Fruit fly (Drosophila melanogaster) whole organism, embryonic: ENCODE results near the gene CG31176.

ENCODE experiments used
- CG1233 ChIP-seq: fragments of 200-800 bp; sonication (Bioruptor generic); optimal IDR thresholded peaks from 4 replicates; lab custom pipeline; 2018; ENCODE audit warnings: missing biosample characterization, mild to moderate bottlenecking, missing genetic modification characterization
- CG12769 ChIP-seq: fragments of 200-800 bp; sonication (Bioruptor generic); optimal IDR thresholded peaks from 2 replicates; lab custom pipeline; 2019; ENCODE audit warnings: missing biosample characterization, mild to moderate bottlenecking, missing genetic modification characterization, moderate library complexity
- CG17385 ChIP-seq: fragments of 200-800 bp; sonication (Bioruptor generic); optimal IDR thresholded peaks from 3 replicates; lab custom pipeline; 2018; ENCODE audit warnings: missing biosample characterization, mild to moderate bottlenecking, missing genetic modification characterization
- CG33213 ChIP-seq: fragments of 200-800 bp; sonication (Bioruptor generic); optimal IDR thresholded peaks from 3 replicates; lab custom pipeline; 2016; ENCODE audit warnings: missing biosample characterization, missing genetic modification characterization
- CG34376 ChIP-seq: fragments of 200-800 bp; sonication (Bioruptor generic); optimal IDR thresholded peaks from 2 replicates; lab custom pipeline; 2018; ENCODE audit warnings: missing biosample characterization, mild to moderate bottlenecking, missing genetic modification characterization
- CG3726 ChIP-seq: fragments of 200-800 bp; sonication (Bioruptor generic); IDR thresholded peaks from 3 replicates; pipeline ENCODE4, ENCODE4 v1.3.6; 2022; ENCODE audit warnings: missing biosample characterization, missing genetic modification characterization
- CG3847 ChIP-seq: fragments of 200-800 bp; sonication (Bioruptor generic); IDR thresholded peaks from 2 replicates; pipeline ENCODE4 v1.3.6; 2022; ENCODE audit warnings: missing biosample characterization, missing genetic modification characterization
- CG6683 ChIP-seq: fragments of 200-800 bp; sonication (Bioruptor generic); optimal IDR thresholded peaks from 2 replicates; lab custom pipeline; 2017; ENCODE audit warnings: missing biosample characterization, mild to moderate bottlenecking, missing genetic modification characterization, missing genetic modification reagents
- CG6765 ChIP-seq: fragments of 200-800 bp; sonication (Bioruptor generic); optimal IDR thresholded peaks from 3 replicates; lab custom pipeline; 2017; ENCODE audit warnings: missing biosample characterization, mild to moderate bottlenecking, missing genetic modification characterization
- CG6813 ChIP-seq: fragments of 200-800 bp; sonication (Bioruptor generic); optimal IDR thresholded peaks from 2 replicates; lab custom pipeline; 2017; ENCODE audit warnings: missing biosample characterization, missing genetic modification characterization, mild to moderate bottlenecking, moderate library complexity, missing genetic modification reagents
- CG7745 ChIP-seq: fragments of 200-800 bp; sonication (Bioruptor generic); optimal IDR thresholded peaks from 2 replicates; lab custom pipeline; 2018; ENCODE audit warnings: missing biosample characterization, mild to moderate bottlenecking, missing genetic modification characterization, moderate library complexity
- CG7987 ChIP-seq: fragments of 200-800 bp; sonication (Bioruptor generic); optimal IDR thresholded peaks from 2 replicates; lab custom pipeline; 2018; ENCODE audit warnings: missing biosample characterization, mild to moderate bottlenecking, missing genetic modification characterization, moderate library complexity
- CG8924 ChIP-seq: fragments of 200-800 bp; optimal IDR thresholded peaks from 3 replicates; lab custom pipeline; 2019; ENCODE audit warnings: missing biosample characterization, mild to moderate bottlenecking, missing genetic modification characterization, moderate library complexity
- CG8944 ChIP-seq: fragments of 200-800 bp; sonication (Bioruptor generic); optimal IDR thresholded peaks from 3 replicates; lab custom pipeline; 2016; ENCODE audit warnings: missing biosample characterization, missing genetic modification characterization
- CG9437 ChIP-seq: fragments of 200-800 bp; sonication (Bioruptor generic); optimal IDR thresholded peaks from 2 replicates; lab custom pipeline; 2018; ENCODE audit warnings: missing biosample characterization, mild to moderate bottlenecking, missing genetic modification characterization
- CG9609 ChIP-seq: fragments of 200-800 bp; sonication (Bioruptor generic); optimal IDR thresholded peaks from 3 replicates; lab custom pipeline; 2016; ENCODE audit warnings: missing biosample characterization, missing genetic modification characterization
- CG9727 ChIP-seq: fragments of 200-800 bp; sonication (Bioruptor generic); optimal IDR thresholded peaks from 3 replicates; lab custom pipeline; 2017; ENCODE audit warnings: missing biosample characterization, mild to moderate bottlenecking, missing genetic modification characterization
- CG9817 ChIP-seq: fragments of 200-800 bp; sonication (Bioruptor generic); optimal IDR thresholded peaks from 2 replicates; lab custom pipeline; 2018; ENCODE audit warnings: missing biosample characterization, mild to moderate bottlenecking, missing genetic modification characterization, moderate library complexity
- Camta ChIP-seq: fragments of 200-800 bp; sonication (Bioruptor generic); optimal IDR thresholded peaks from 2 replicates; lab custom pipeline; 2016; ENCODE audit warnings: missing biosample characterization, missing genetic modification characterization
- CoRest ChIP-seq: fragments of 200-800 bp; sonication (Bioruptor generic); optimal IDR thresholded peaks from 3 replicates; lab custom pipeline; 2018; ENCODE audit warnings: missing biosample characterization, mild to moderate bottlenecking, missing genetic modification characterization, moderate library complexity
- Dbx ChIP-seq: fragments of 200-800 bp; sonication (Bioruptor generic); IDR thresholded peaks from 3 replicates; pipeline ENCODE4 v1.3.6; 2022; ENCODE audit warnings: missing biosample characterization, missing genetic modification characterization
- Dref ChIP-seq: fragments of 200-800 bp; sonication (Bioruptor generic); IDR thresholded peaks from 2 replicates; pipeline ENCODE4 v1.3.6; 2022; ENCODE audit warnings: missing biosample characterization, missing genetic modification characterization
- Hmr ChIP-seq: fragments of 200-800 bp; sonication (Bioruptor generic); optimal IDR thresholded peaks from 3 replicates; lab custom pipeline; 2017; ENCODE audit warnings: mild to moderate bottlenecking, missing biosample characterization, missing genetic modification reagents, missing genetic modification characterization
- Hr51 ChIP-seq, 2 experiments: fragments of 200-800 bp; sonication (Bioruptor generic); optimal IDR thresholded peaks; 2 replicates in 1 of 2; 3 replicates in 1 of 2; lab custom pipeline; 2016 to 2018; ENCODE audit warnings: missing biosample characterization in 2 of 2, missing genetic modification characterization in 2 of 2, mild to moderate bottlenecking in 1 of 2, moderate library complexity in 1 of 2
- Med ChIP-seq: fragments of 200-800 bp; sonication (Bioruptor generic); peaks from one replicate; lab custom pipeline; 2016; ENCODE audit warnings: missing biosample characterization, missing genetic modification characterization, mild to moderate bottlenecking, inconsistent platforms, moderate library complexity
- Pdp1 ChIP-seq, 2 experiments: fragments of 200-800 bp; sonication (Bioruptor generic); optimal IDR thresholded peaks; 3 replicates each; lab custom pipeline; 2016; ENCODE audit warnings: missing biosample characterization in 2 of 2, missing genetic modification characterization in 2 of 2, mild to moderate bottlenecking in 1 of 2, moderate library complexity in 1 of 2
- Poxn ChIP-seq: fragments of 200-800 bp; sonication (Bioruptor generic); IDR thresholded peaks from 2 replicates; pipeline ENCODE4 v1.3.6; 2022; ENCODE audit warnings: missing biosample characterization, missing genetic modification characterization
- Ptx1 ChIP-seq: fragments of 200-800 bp; sonication (Bioruptor generic); IDR thresholded peaks from 2 replicates; pipeline ENCODE4 v1.3.6; 2022; ENCODE audit warnings: missing biosample characterization, missing genetic modification characterization
- Sry-δ ChIP-seq: fragments of 200-800 bp; sonication (Bioruptor generic); optimal IDR thresholded peaks from 2 replicates; lab custom pipeline; 2016; ENCODE audit warnings: missing biosample characterization, missing genetic modification characterization
- ac ChIP-seq: fragments of 200-800 bp; sonication (Bioruptor generic); optimal IDR thresholded peaks from 3 replicates; lab custom pipeline; 2017; ENCODE audit warnings: missing biosample characterization, mild to moderate bottlenecking, missing genetic modification characterization
- ap ChIP-seq: fragments of 200-800 bp; sonication (Bioruptor generic); IDR thresholded peaks from 2 replicates; pipeline ENCODE4 v1.3.6; 2022; ENCODE audit warnings: missing biosample characterization, missing genetic modification characterization
- bbx ChIP-seq: fragments of 200-800 bp; sonication (Bioruptor generic); IDR thresholded peaks from 2 replicates; pipeline ENCODE4 v1.3.6; 2022; ENCODE audit warnings: missing biosample characterization, missing genetic modification characterization; ENCODE audit not compliant: partially characterized antibody
- cg ChIP-seq: fragments of 200-800 bp; sonication (Bioruptor generic); optimal IDR thresholded peaks from 3 replicates; lab custom pipeline; 2019; ENCODE audit warnings: missing biosample characterization, mild to moderate bottlenecking, missing genetic modification characterization, moderate library complexity
- da ChIP-seq: fragments of 200-800 bp; sonication (Bioruptor generic); optimal IDR thresholded peaks from 2 replicates; lab custom pipeline; 2016; ENCODE audit warnings: missing biosample characterization, missing genetic modification characterization
- danr ChIP-seq: fragments of 200-800 bp; sonication (Bioruptor generic); IDR thresholded peaks from 2 replicates; pipeline ENCODE4 v1.3.6; 2022; ENCODE audit warnings: missing biosample characterization, missing genetic modification characterization
- eve ChIP-seq, 2 experiments: fragments of >200 bp; optimal IDR thresholded peaks; 2 replicates each; lab custom pipeline; 2017; ENCODE audit warnings: missing biosample characterization in 2 of 2, missing genetic modification characterization in 2 of 2
- fu2 ChIP-seq: fragments of 200-800 bp; sonication (Bioruptor generic); optimal IDR thresholded peaks from 2 replicates; lab custom pipeline; 2016; ENCODE audit warnings: missing biosample characterization, missing genetic modification characterization
- grn ChIP-seq: fragments of 200-800 bp; sonication (Bioruptor generic); optimal IDR thresholded peaks from 3 replicates; lab custom pipeline; 2017; ENCODE audit warnings: missing biosample characterization, missing genetic modification characterization
- gsb ChIP-seq: fragments of 200-800 bp; sonication (Bioruptor generic); IDR thresholded peaks from 2 replicates; pipeline ENCODE4 v1.3.6; 2022; ENCODE audit warnings: missing biosample characterization, missing genetic modification characterization
- gsb-n ChIP-seq: fragments of 200-800 bp; sonication (Bioruptor generic); optimal IDR thresholded peaks from 3 replicates; lab custom pipeline; 2018; ENCODE audit warnings: missing biosample characterization, mild to moderate bottlenecking, missing genetic modification characterization
- lbe ChIP-seq: fragments of 200-800 bp; sonication (Bioruptor generic); optimal IDR thresholded peaks from 2 replicates; lab custom pipeline; 2016; ENCODE audit warnings: missing biosample characterization, mild to moderate bottlenecking, missing genetic modification characterization
- nerfin-2 ChIP-seq: fragments of 200-800 bp; sonication (Bioruptor generic); IDR thresholded peaks from 2 replicates; pipeline ENCODE4 v1.3.6; 2022; ENCODE audit warnings: missing biosample characterization, missing genetic modification characterization; ENCODE audit not compliant: partially characterized antibody
- oc ChIP-seq: fragments of 200-800 bp; sonication (Bioruptor generic); optimal IDR thresholded peaks from 2 replicates; lab custom pipeline; 2018; ENCODE audit warnings: missing biosample characterization, mild to moderate bottlenecking, missing genetic modification characterization, moderate library complexity
- peb ChIP-seq: fragments of 200-800 bp; sonication (Bioruptor generic); IDR thresholded peaks from 2 replicates; pipeline ENCODE4 v1.3.6; 2022; ENCODE audit warnings: missing biosample characterization, missing genetic modification characterization
- sens ChIP-seq: fragments of 200-800 bp; sonication (Bioruptor generic); peaks from one replicate; lab custom pipeline; 2016; ENCODE audit warnings: missing biosample characterization, missing genetic modification characterization
- trh ChIP-seq: fragments of 200-800 bp; sonication (Bioruptor generic); optimal IDR thresholded peaks from 2 replicates; lab custom pipeline; 2016; ENCODE audit warnings: missing biosample characterization, missing genetic modification characterization

Gene CG31176

dm6 chr3R:21657489-21658018 is 61.9 kb downstream of the CG31176 start:
- TF ChIP-seq lbe (GFP tag; lab: Kevin White, UChicago), result no peak
- peak; percentile 45 for TF ChIP-seq cg
- peak in 1 of 2 experiments; percentile 10 for TF ChIP-seq Hr51 (GFP tag; optimal IDR thresholded peaks at IDR 0.05; lab: Kevin White, UChicago)
- TF ChIP-seq CG12769 (tag; lab: Kevin White, UChicago), result peak; percentile 22
- peak; percentile 6 for TF ChIP-seq Med (GFP tag; lab: Kevin White, UChicago)
- TF ChIP-seq Ptx1, result no peak
- TF ChIP-seq eve (GFP tag; optimal IDR thresholded peaks at IDR 0.05; lab: Kevin White, UChicago), result peak in 1 of 2 experiments; percentile 78
- peak; percentile 86 for TF ChIP-seq sens (GFP tag; lab: Kevin White, UChicago)
- peak in 1 of 2 experiments; percentile 93 for TF ChIP-seq Pdp1 (GFP tag; optimal IDR thresholded peaks at IDR 0.05; lab: Kevin White, UChicago)
- peak; percentile 71 for TF ChIP-seq grn (GFP tag; lab: Kevin White, UChicago)
- peak; percentile 9 for TF ChIP-seq Sry-δ (GFP tag; lab: Kevin White, UChicago)
- TF ChIP-seq fu2 (GFP tag; lab: Kevin White, UChicago), result no peak
- TF ChIP-seq Poxn (GFP tag; lab: Robert Waterston, UW), result no peak

- TF ChIP-seq CG7987 (GFP tag; lab: Kevin White, UChicago) (no peak), CG1233 (GFP tag; lab: Kevin White, UChicago) (peak; percentile 25), nerfin-2 (no peak), bbx (GFP tag; lab: Robert Waterston, UW) (no peak), CG9609 (GFP tag; lab: Kevin White, UChicago) (peak; percentile 12), CG6813 (GFP tag; lab: Kevin White, UChicago) (peak; percentile 46), gsb-n (tag; lab: Kevin White, UChicago) (peak; percentile 33), Dref (no peak), Hmr (peak; percentile 21), ap (GFP tag; lab: Robert Waterston, UW) (no peak), CG9437 (GFP tag; lab: Kevin White, UChicago) (peak; percentile 70), CG6683 (peak; percentile 20), CoRest (peak; percentile 75), ac (GFP tag; lab: Kevin White, UChicago) (no peak), CG8924 (peak; percentile 77), Dbx (GFP tag; lab: Robert Waterston, UW) (no peak), CG3726 (GFP tag; lab: Robert Waterston, UW) (no peak), Camta (GFP tag; lab: Kevin White, UChicago) (no peak), CG17385 (GFP tag; lab: Kevin White, UChicago) (peak; percentile 34), CG3847 (GFP tag; lab: Robert Waterston, UW) (no peak), CG33213 (GFP tag; lab: Kevin White, UChicago) (no peak), CG9727 (GFP tag; lab: Kevin White, UChicago) (peak; percentile 31), Ptx1 (peak; percentile 69), CG7745 (tag; lab: Kevin White, UChicago) (no peak), CG8944 (GFP tag; lab: Kevin White, UChicago) (no peak), CG6765 (GFP tag; lab: Kevin White, UChicago) (no peak), da (GFP tag; lab: Kevin White, UChicago) (no peak), oc (tag; lab: Kevin White, UChicago) (peak; percentile 84), gsb (GFP tag; lab: Robert Waterston, UW) (no peak), CG34376 (GFP tag; lab: Kevin White, UChicago) (no peak), CG9817 (tag; lab: Kevin White, UChicago) (no peak), danr (GFP tag; lab: Robert Waterston, UW) (peak; percentile 64), peb (GFP tag; lab: Robert Waterston, UW) (0 out of 2 replicates have a peak, but pooled peaks have one; percentile 20), trh (GFP tag; lab: Kevin White, UChicago) (no peak)
Observed at dm6 chr3R:21656492-21657484, 62.7 kb downstream of the CG31176 start.
